Worm (Caenorhabditis elegans) whole organism, young adult: Measurements from ENCODE around the gene oac-24.
A peak's percentile ranks its signal among the peaks of the same experiment; 100 is the strongest.

Experiments
- B0336.3 ChIP-seq: fragments of 200-800 bp; sonication (Bioruptor generic); IDR thresholded peaks from 2 replicates; pipeline ENCODE4 v1.3.6; 2022; ENCODE audit warnings: missing genetic modification characterization, missing compliant biosample characterization
- D2030.7 ChIP-seq: fragments of 200-800 bp; sonication (Bioruptor generic); IDR thresholded peaks from 2 replicates; pipeline ENCODE4 v1.3.6; 2022; ENCODE audit warnings: missing genetic modification reagents, missing genetic modification characterization, missing compliant biosample characterization
- F33H1.4 ChIP-seq: fragments of 200-800 bp; sonication (Bioruptor generic); IDR thresholded peaks from 2 replicates; pipeline ENCODE4 v1.3.6; 2022; ENCODE audit warnings: missing genetic modification reagents, missing genetic modification characterization, missing compliant biosample characterization
- F49E8.2 ChIP-seq: sonication (generic microtip); optimal IDR thresholded peaks from 3 replicates; lab custom pipeline; 2017; ENCODE audit warnings: missing genetic modification characterization, mild to moderate bottlenecking, missing compliant biosample characterization, antibody characterized with exemption, moderate library complexity; ENCODE audit not compliant: insufficient read depth
- F55B11.4 ChIP-seq: sonication (generic microtip); optimal IDR thresholded peaks from 2 replicates; lab custom pipeline; 2016; ENCODE audit warnings: missing compliant biosample characterization, missing genetic modification characterization, borderline replicate concordance; ENCODE audit not compliant: insufficient read depth
- K11D2.4 ChIP-seq: fragments of 200-800 bp; sonication (Bioruptor generic); IDR thresholded peaks from 2 replicates; pipeline ENCODE4 v1.3.6; 2022; ENCODE audit warnings: missing genetic modification reagents, missing genetic modification characterization, missing compliant biosample characterization
- K12H6.12 ChIP-seq: fragments of 200-800 bp; sonication (Bioruptor generic); optimal IDR thresholded peaks from 2 replicates; lab custom pipeline; 2018; ENCODE audit warnings: mild to moderate bottlenecking, missing genetic modification characterization, missing compliant biosample characterization
- T26A5.8 ChIP-seq: sonication (generic microtip); optimal IDR thresholded peaks from 2 replicates; lab custom pipeline; 2016; ENCODE audit warnings: missing genetic modification characterization, missing compliant biosample characterization
- Y56A3A.18 ChIP-seq: fragments of 200-800 bp; sonication (Bioruptor generic); IDR thresholded peaks from 2 replicates; pipeline ENCODE4 v1.3.6; 2022; ENCODE audit warnings: missing genetic modification reagents, missing genetic modification characterization, missing compliant biosample characterization
- aptf-3 ChIP-seq: fragments of 200-800 bp; sonication (Bioruptor generic); IDR thresholded peaks from 2 replicates; pipeline ENCODE4 v1.3.6; 2022; ENCODE audit warnings: missing genetic modification characterization, missing compliant biosample characterization
- atf-7 ChIP-seq: sonication (generic microtip); optimal IDR thresholded peaks from 2 replicates; lab custom pipeline; 2017; ENCODE audit warnings: mild to moderate bottlenecking, missing genetic modification characterization, missing compliant biosample characterization
- athp-1 ChIP-seq: sonication (generic microtip); optimal IDR thresholded peaks from 2 replicates; lab custom pipeline; 2017; ENCODE audit warnings: mild to moderate bottlenecking, missing genetic modification characterization, missing compliant biosample characterization
- attf-3 ChIP-seq: fragments of 200-800 bp; sonication (Bioruptor generic); conservative IDR thresholded peaks from 2 replicates; pipeline ENCODE4 v1.3.6; 2022; ENCODE audit warnings: missing genetic modification reagents, missing genetic modification characterization, missing compliant biosample characterization
- cebp-1 ChIP-seq, 2 experiments: fragments of 200-800 bp in 1 of 2; sonication (Bioruptor generic) in 1 of 2; sonication (generic microtip) in 1 of 2; IDR thresholded peaks in 1 of 2; optimal IDR thresholded peaks in 1 of 2; 2 replicates each; pipeline versions ENCODE4 v1.3.6 to Lab custom; 2017 to 2022; ENCODE audit warnings: missing compliant biosample characterization in 2 of 2, missing genetic modification characterization in 2 of 2, mild to moderate bottlenecking in 1 of 2, missing genetic modification reagents in 1 of 2, moderate library complexity in 1 of 2
- ceh-91 ChIP-seq: fragments of 200-800 bp; sonication (Bioruptor generic); IDR thresholded peaks from 2 replicates; pipeline ENCODE4 v1.3.6; 2022; ENCODE audit warnings: missing genetic modification reagents, missing genetic modification characterization, missing compliant biosample characterization
- die-1 ChIP-seq: sonication (generic microtip); optimal IDR thresholded peaks from 2 replicates; lab custom pipeline; 2016; ENCODE audit warnings: missing genotype, mild to moderate bottlenecking, missing genetic modification characterization, missing compliant biosample characterization
- dox-1 ChIP-seq: fragments of 200-800 bp; sonication (Bioruptor generic); IDR thresholded peaks from 2 replicates; pipeline ENCODE4 v1.3.6; 2022; ENCODE audit warnings: missing genetic modification reagents, missing genetic modification characterization, missing compliant biosample characterization
- efl-1 ChIP-seq: fragments of 150-350 bp; optimal IDR thresholded peaks from 2 replicates; lab custom pipeline; 2014; ENCODE audit warnings: missing biosample characterization, missing genetic modification reagents, missing genetic modification characterization
- egl-18 ChIP-seq: fragments of 200-800 bp; sonication (Bioruptor generic); IDR thresholded peaks from 2 replicates; pipeline ENCODE4 v1.3.6; 2022; ENCODE audit warnings: missing genetic modification reagents, missing genetic modification characterization, missing compliant biosample characterization
- ekl-4 ChIP-seq: fragments of 200-800 bp; sonication (Bioruptor generic); IDR thresholded peaks from 2 replicates; pipeline ENCODE4 v1.3.6; 2022; ENCODE audit warnings: missing genetic modification reagents, missing genetic modification characterization, missing compliant biosample characterization
- gei-17 ChIP-seq: fragments of 200-800 bp; sonication (Bioruptor generic); optimal IDR thresholded peaks from 2 replicates; lab custom pipeline; 2018; ENCODE audit warnings: mild to moderate bottlenecking, missing genetic modification characterization, missing compliant biosample characterization
- him-1 ChIP-seq: sonication (generic microtip); optimal IDR thresholded peaks from 2 replicates; lab custom pipeline; 2016; ENCODE audit warnings: missing genotype, missing genetic modification reagents, missing genetic modification characterization, missing compliant biosample characterization
- hmg-1.2 ChIP-seq: fragments of 200-800 bp; sonication (Bioruptor generic); IDR thresholded peaks from 2 replicates; pipeline ENCODE4 v1.3.6; 2022; ENCODE audit warnings: missing genetic modification reagents, missing genetic modification characterization, missing compliant biosample characterization
- hsf-1 ChIP-seq: fragments of 200-800 bp; sonication (Bioruptor generic); IDR thresholded peaks from 2 replicates; pipeline ENCODE4 v1.3.6; 2022; ENCODE audit warnings: missing genetic modification reagents, missing genetic modification characterization, missing compliant biosample characterization
- let-607 ChIP-seq, 2 experiments: fragments of 200-800 bp in 1 of 2; sonication (Bioruptor generic) in 1 of 2; sonication (generic microtip) in 1 of 2; optimal IDR thresholded peaks; 2 replicates each; lab custom pipeline; 2016 to 2018; ENCODE audit warnings: mild to moderate bottlenecking in 2 of 2, missing compliant biosample characterization in 2 of 2, missing genetic modification characterization in 2 of 2, moderate library complexity in 2 of 2, missing genotype in 1 of 2
- lin-54 ChIP-seq: fragments of 200-800 bp; sonication (Bioruptor generic); optimal IDR thresholded peaks from 2 replicates; lab custom pipeline; 2018; ENCODE audit warnings: mild to moderate bottlenecking, missing genetic modification characterization, missing compliant biosample characterization
- madf-10 ChIP-seq: sonication (generic microtip); optimal IDR thresholded peaks from 2 replicates; lab custom pipeline; 2016; ENCODE audit warnings: mild to moderate bottlenecking, missing genetic modification characterization, missing compliant biosample characterization
- mxl-1 ChIP-seq: sonication (generic microtip); optimal IDR thresholded peaks from 2 replicates; lab custom pipeline; 2016; ENCODE audit warnings: missing genetic modification characterization, missing compliant biosample characterization
- nfya-2 ChIP-seq: fragments of 200-800 bp; sonication (Bioruptor generic); IDR thresholded peaks from 2 replicates; pipeline ENCODE4 v1.3.6; 2022; ENCODE audit warnings: missing genetic modification reagents, missing genetic modification characterization, missing compliant biosample characterization
- nfyb-1 ChIP-seq: fragments of 200-800 bp; sonication (Bioruptor generic); IDR thresholded peaks from 2 replicates; pipeline ENCODE4 v1.3.6; 2022; ENCODE audit warnings: missing genetic modification reagents, missing genetic modification characterization, missing compliant biosample characterization
- nhr-120 ChIP-seq: fragments of 200-800 bp; sonication (Bioruptor generic); IDR thresholded peaks from 2 replicates; pipeline ENCODE4 v1.3.6; 2022; ENCODE audit warnings: missing genetic modification characterization, missing compliant biosample characterization
- rec-8 ChIP-seq, 2 experiments: sonication (generic microtip); optimal IDR thresholded peaks; 2 replicates each; lab custom pipeline; 2016; ENCODE audit warnings: mild to moderate bottlenecking in 2 of 2, missing genetic modification characterization in 2 of 2, missing genetic modification reagents in 2 of 2, missing genotype in 2 of 2, missing biosample characterization in 1 of 2, missing compliant biosample characterization in 1 of 2, moderate library complexity in 1 of 2
- rpc-1 ChIP-seq, 2 experiments: fragments of 150-350 bp in 1 of 2; sonication (generic microtip) in 1 of 2; optimal IDR thresholded peaks; 2 replicates each; lab custom pipeline; 2014 to 2018; ENCODE audit warnings: missing biosample characterization in 1 of 2, missing genetic modification characterization in 1 of 2, missing genetic modification reagents in 1 of 2, missing genotype in 1 of 2
- snpc-1.3 ChIP-seq: sonication (generic microtip); optimal IDR thresholded peaks from 2 replicates; lab custom pipeline; 2017; ENCODE audit warnings: missing genetic modification characterization, mild to moderate bottlenecking, missing compliant biosample characterization, antibody characterized with exemption, moderate library complexity, missing genotype, missing genetic modification reagents; ENCODE audit not compliant: insufficient read depth
- snpc-3.4 ChIP-seq: sonication (generic microtip); optimal IDR thresholded peaks from 2 replicates; lab custom pipeline; 2017; ENCODE audit warnings: missing genetic modification characterization, mild to moderate bottlenecking, missing compliant biosample characterization, antibody characterized with exemption, moderate library complexity, missing genotype, missing genetic modification reagents
- snpc-4 ChIP-seq, 5 experiments: fragments of 150-350 bp in 1 of 5; sonication (generic microtip) in 4 of 5; optimal IDR thresholded peaks; 2 replicates each; lab custom pipeline; 2014 to 2018; ENCODE audit warnings: missing genetic modification characterization in 5 of 5, missing biosample characterization in 3 of 5, antibody characterized with exemption in 2 of 5, mild to moderate bottlenecking in 2 of 5, missing compliant biosample characterization in 2 of 5, missing genotype in 2 of 5, moderate library complexity in 2 of 5, missing genetic modification reagents in 1 of 5
- somi-1 ChIP-seq: fragments of 200-800 bp; sonication (Bioruptor generic); optimal IDR thresholded peaks from 2 replicates; lab custom pipeline; 2018; ENCODE audit warnings: mild to moderate bottlenecking, missing genetic modification characterization, missing compliant biosample characterization
- tlf-1 ChIP-seq: fragments of 200-800 bp; sonication (Bioruptor generic); optimal IDR thresholded peaks from 2 replicates; lab custom pipeline; 2018; ENCODE audit warnings: mild to moderate bottlenecking, missing genetic modification characterization, missing compliant biosample characterization
- unc-130 ChIP-seq: sonication (generic microtip); optimal IDR thresholded peaks from 2 replicates; lab custom pipeline; 2016; ENCODE audit warnings: missing genetic modification reagents, missing genetic modification characterization, missing compliant biosample characterization
- ztf-18 ChIP-seq: sonication (generic microtip); optimal IDR thresholded peaks from 2 replicates; lab custom pipeline; 2016; ENCODE audit warnings: missing genotype, mild to moderate bottlenecking, missing genetic modification characterization, missing compliant biosample characterization
- ztf-26 ChIP-seq: sonication (generic microtip); optimal IDR thresholded peaks from 2 replicates; lab custom pipeline; 2017; ENCODE audit warnings: missing genetic modification characterization, missing compliant biosample characterization
- ztf-3 ChIP-seq: fragments of 200-800 bp; sonication (Bioruptor generic); optimal IDR thresholded peaks from 2 replicates; lab custom pipeline; 2018; ENCODE audit warnings: mild to moderate bottlenecking, missing genetic modification characterization, missing compliant biosample characterization

oac-24 gene

ce11 chrV:4730075-4730474, 19.5 kb downstream of the oac-24 start, which contains the start of gene tig-2:
tig-2 (minus strand) TSS chrV:4730161.
- TF ChIP-seq dox-1 (GFP tag; lab: Robert Waterston, UW), result no peak
- TF ChIP-seq tlf-1, result no peak
- no peak for TF ChIP-seq Y56A3A.18 (GFP tag; lab: Robert Waterston, UW)
- no peak for TF ChIP-seq hmg-1.2
- no peak for TF ChIP-seq cebp-1 (GFP tag; IDR thresholded peaks at IDR 0.05; lab: Robert Waterston, UW)
- peak; percentile 40 for TF ChIP-seq cebp-1 (tag; optimal IDR thresholded peaks at IDR 0.05; lab: Kevin White, UChicago)
- TF ChIP-seq gei-17, result no peak
- no peak for TF ChIP-seq attf-3
- no peak for TF ChIP-seq athp-1 (tag; lab: Kevin White, UChicago)
- no peak for TF ChIP-seq ztf-3
- no peak for TF ChIP-seq ceh-91 (GFP tag; lab: Robert Waterston, UW)
- peak; percentile 63 for TF ChIP-seq somi-1
- 0 out of 2 replicates have a peak, but pooled peaks have one; percentile 22 for TF ChIP-seq nfyb-1 (GFP tag; lab: Robert Waterston, UW)
- no peak for TF ChIP-seq madf-10 (tag; lab: Kevin White, UChicago)
- TF ChIP-seq T26A5.8 (tag; lab: Kevin White, UChicago), result no peak
- TF ChIP-seq snpc-3.4 (tag; lab: Kevin White, UChicago), result no peak
- TF ChIP-seq ztf-26 (tag; lab: Kevin White, UChicago), result peak; percentile 38
- TF ChIP-seq K11D2.4 (GFP tag; lab: Robert Waterston, UW), result peak; percentile 52; the same call in 1 of the 2 replicates
- TF ChIP-seq snpc-1.3 (tag; lab: Kevin White, UChicago), result no peak
- no peak for TF ChIP-seq F49E8.2 (tag; lab: Kevin White, UChicago)
- no peak for TF ChIP-seq K12H6.12 (tag; lab: Kevin White, UChicago)
- TF ChIP-seq rpc-1 (optimal IDR thresholded peaks at IDR 0.05; lab: Kevin White, UChicago), result no peak
- no peak for TF ChIP-seq rpc-1 (tag; optimal IDR thresholded peaks at IDR 0.05; lab: Kevin White, UChicago)

ce11 chrV:4731154-4731961, 20.8 kb downstream of the oac-24 start, which contains the start of gene F39G3.3:
F39G3.3 (plus strand) TSS chrV:4731911.
- peak; percentile 71 for TF ChIP-seq him-1
- TF ChIP-seq snpc-3.4 (tag; lab: Kevin White, UChicago), result no peak
- no peak for TF ChIP-seq nfya-2 (GFP tag; lab: Robert Waterston, UW)
- peak; percentile 52; the same call in 1 of the 2 replicates for TF ChIP-seq ekl-4 (GFP tag; lab: Robert Waterston, UW)
- peak in 1 of 2 experiments; percentile 30 for TF ChIP-seq let-607 (tag; optimal IDR thresholded peaks at IDR 0.05; lab: Kevin White, UChicago)
- peak; percentile 32 for TF ChIP-seq madf-10 (tag; lab: Kevin White, UChicago)
- peak; percentile 72 for TF ChIP-seq ztf-18 (tag; lab: Kevin White, UChicago)
- no peak for TF ChIP-seq rec-8 (tag; optimal IDR thresholded peaks at IDR 0.05; lab: Kevin White, UChicago)
- no peak for TF ChIP-seq egl-18 (GFP tag; lab: Robert Waterston, UW)
- TF ChIP-seq lin-54 (GFP tag; lab: Kevin White, UChicago), result peak; percentile 83
- TF ChIP-seq nhr-120 (GFP tag; lab: Robert Waterston, UW), result no peak
- peak; percentile 76 for TF ChIP-seq unc-130
- TF ChIP-seq F49E8.2 (tag; lab: Kevin White, UChicago), result peak; percentile 25
- TF ChIP-seq tlf-1, result peak; percentile 65
- peak; percentile 30 for TF ChIP-seq die-1
- TF ChIP-seq efl-1, result peak; percentile 77
- TF ChIP-seq hsf-1 (GFP tag; lab: Robert Waterston, UW), result peak; percentile 56; the same call in 1 of the 2 replicates
- TF ChIP-seq athp-1 (tag; lab: Kevin White, UChicago), result peak; percentile 47
- peak; percentile 41 for TF ChIP-seq mxl-1 (tag; lab: Kevin White, UChicago)
- TF ChIP-seq aptf-3 (GFP tag; lab: Robert Waterston, UW), result no peak
- no peak for TF ChIP-seq cebp-1 (GFP tag; IDR thresholded peaks at IDR 0.05; lab: Robert Waterston, UW)
- TF ChIP-seq cebp-1 (tag; optimal IDR thresholded peaks at IDR 0.05; lab: Kevin White, UChicago), result peak; percentile 62
- no peak for TF ChIP-seq F55B11.4 (tag; lab: Kevin White, UChicago)
- TF ChIP-seq B0336.3 (GFP tag; lab: Robert Waterston, UW), result peak; percentile 77
- TF ChIP-seq atf-7 (tag; lab: Kevin White, UChicago), result no peak
- TF ChIP-seq snpc-1.3 (tag; lab: Kevin White, UChicago), result peak; percentile 67
- peak; percentile 88 for TF ChIP-seq F33H1.4
- peak; percentile 21 for TF ChIP-seq snpc-4 (GFP tag; optimal IDR thresholded peaks at IDR 0.05; lab: Kevin White, UChicago)
- peak in 3 of 4 experiments; percentile 43 to 64 (median 59) for TF ChIP-seq snpc-4 (tag; optimal IDR thresholded peaks at IDR 0.05; lab: Kevin White, UChicago)
- peak; percentile 82 for TF ChIP-seq D2030.7 (GFP tag; lab: Robert Waterston, UW)
